5 fruit fly cellular contexts compared by ENCODE assay signal in genomic region chrX:1370104-1370802, dm6.
TF ChIP-seq lines count a peak whose summit lies in the region.

TSS of gene ssx (plus strand) at chrX:1370580.

- no peak for TF ChIP-seq CTCF in whole organism, embryonic (GFP tag; optimal IDR thresholded peaks at IDR 0.05; lab: Kevin White, UChicago)

TF ChIP-seq in whole organism, adult, 20 proteins besides CTCF, POLR2A, EP300 and RAD21:
- TF ChIP-seq CG14711 (tag; optimal IDR thresholded peaks at IDR 0.05; lab: Kevin White, UChicago) (peak; percentile 24), toe (GFP tag; optimal IDR thresholded peaks at IDR 0.05; lab: Kevin White, UChicago) (no peak), cic (GFP tag; optimal IDR thresholded peaks at IDR 0.05; lab: Kevin White, UChicago) (no peak), cnc (optimal IDR thresholded peaks at IDR 0.05; lab: Kevin White, UChicago) (no peak), CG11617 (GFP tag; optimal IDR thresholded peaks at IDR 0.05; lab: Kevin White, UChicago) (peak; percentile 20), bab1 (GFP tag; optimal IDR thresholded peaks at IDR 0.05; lab: Kevin White, UChicago) (peak; percentile 57), tj (GFP tag; optimal IDR thresholded peaks at IDR 0.05; lab: Kevin White, UChicago) (peak; percentile 62), Crg-1 (GFP tag; optimal IDR thresholded peaks at IDR 0.05; lab: Kevin White, UChicago) (peak; percentile 50), CG7101 (tag; optimal IDR thresholded peaks at IDR 0.05; lab: Kevin White, UChicago) (peak; percentile 53), Mnt (GFP tag; optimal IDR thresholded peaks at IDR 0.05; lab: Kevin White, UChicago) (peak; percentile 31), Clk (GFP tag; optimal IDR thresholded peaks at IDR 0.05; lab: Kevin White, UChicago) (no peak)
TF ChIP-seq in whole organism, adult: peak in this region for 7.

TF ChIP-seq in whole organism, embryonic, 481 proteins besides CTCF, POLR2A, EP300 and RAD21 (continues in another document):
- TF ChIP-seq HHEX (GFP tag; optimal IDR thresholded peaks at IDR 0.05; lab: Kevin White, UChicago) (no peak), tin (GFP tag; optimal IDR thresholded peaks at IDR 0.05; lab: Kevin White, UChicago) (peak; percentile 45), CG3726 (GFP tag; IDR thresholded peaks at IDR 0.05; lab: Robert Waterston, UW) (no peak), CG15601 (tag; optimal IDR thresholded peaks at IDR 0.05; lab: Kevin White, UChicago) (peak; percentile 58), nmo (GFP tag; optimal IDR thresholded peaks at IDR 0.05; lab: Kevin White, UChicago) (peak; percentile 19), her (GFP tag; optimal IDR thresholded peaks at IDR 0.05; lab: Kevin White, UChicago) (no peak), Lhr (GFP tag; optimal IDR thresholded peaks at IDR 0.05; lab: Kevin White, UChicago) (peak; percentile 15), CG32767 (GFP tag; IDR thresholded peaks at IDR 0.05; lab: Robert Waterston, UW) (0 out of 2 replicates have a peak, but pooled peaks have one; percentile 35), gce (GFP tag; IDR thresholded peaks at IDR 0.05; lab: Robert Waterston, UW) (no peak), CG17328 (GFP tag; IDR thresholded peaks at IDR 0.05; lab: Robert Waterston, UW) (peak; percentile 36; the same call in 1 of the 2 replicates), CG2129 (GFP tag; IDR thresholded peaks at IDR 0.05; lab: Robert Waterston, UW; ENCODE audit: partially characterized antibody) (peak; percentile 43; the same call in 1 of the 2 replicates), CG7786 (GFP tag; optimal IDR thresholded peaks at IDR 0.05; lab: Kevin White, UChicago) (no peak), YL-1 (GFP tag; optimal IDR thresholded peaks at IDR 0.05; lab: Kevin White, UChicago) (peak; percentile 60), Stat92E (GFP tag; optimal IDR thresholded peaks at IDR 0.05; lab: Kevin White, UChicago) (no peak), mld (GFP tag; IDR thresholded peaks at IDR 0.05; lab: Robert Waterston, UW; ENCODE audit: partially characterized antibody) (peak; percentile 82), ken (GFP tag; IDR thresholded peaks at IDR 0.05; lab: Robert Waterston, UW) (peak; percentile 11; the same call in 1 of the 3 replicates), gsb (GFP tag; IDR thresholded peaks at IDR 0.05; lab: Robert Waterston, UW) (no peak), Hand (GFP tag; optimal IDR thresholded peaks at IDR 0.05; lab: Kevin White, UChicago) (no peak), Mad (GFP tag; optimal IDR thresholded peaks at IDR 0.05; lab: Kevin White, UChicago) (peak; percentile 10)

TF ChIP-seq in whole organism, prepupa, 60 proteins besides CTCF, POLR2A, EP300 and RAD21 (continues in another document):
- TF ChIP-seq CG7368 (GFP tag; optimal IDR thresholded peaks at IDR 0.05; lab: Kevin White, UChicago) (peak; percentile 28), Ets21C (GFP tag; optimal IDR thresholded peaks at IDR 0.05; lab: Kevin White, UChicago) (no peak), vri (GFP tag; optimal IDR thresholded peaks at IDR 0.05; lab: Kevin White, UChicago) (no peak), fkh (GFP tag; optimal IDR thresholded peaks at IDR 0.05; lab: Kevin White, UChicago) (no peak), Eip75B (GFP tag; optimal IDR thresholded peaks at IDR 0.05; lab: Kevin White, UChicago) (no peak), CG6163 (GFP tag; IDR thresholded peaks at IDR 0.05; lab: Robert Waterston, UW) (peak; percentile 62), CG1621 (tag; optimal IDR thresholded peaks at IDR 0.05; lab: Kevin White, UChicago) (peak; percentile 37), CG6808 (GFP tag; optimal IDR thresholded peaks at IDR 0.05; lab: Kevin White, UChicago) (no peak), esn (GFP tag; optimal IDR thresholded peaks at IDR 0.05; lab: Kevin White, UChicago) (peak; percentile 69), spab (GFP tag; optimal IDR thresholded peaks at IDR 0.05; lab: Kevin White, UChicago) (no peak), CG31627 (GFP tag; optimal IDR thresholded peaks at IDR 0.05; lab: Kevin White, UChicago) (peak; percentile 67), CG8632 (GFP tag; optimal IDR thresholded peaks at IDR 0.05; lab: Kevin White, UChicago) (peak; percentile 41), CG9139 (GFP tag; optimal IDR thresholded peaks at IDR 0.05; lab: Kevin White, UChicago) (no peak), acj6 (GFP tag; optimal IDR thresholded peaks at IDR 0.05; lab: Kevin White, UChicago) (no peak), CG3919 (GFP tag; optimal IDR thresholded peaks at IDR 0.05; lab: Kevin White, UChicago) (peak; percentile 70), CG10631 (GFP tag; optimal IDR thresholded peaks at IDR 0.05; lab: Kevin White, UChicago) (no peak), Blimp-1 (GFP tag; optimal IDR thresholded peaks at IDR 0.05; lab: Kevin White, UChicago) (no peak), Hr4 (GFP tag; optimal IDR thresholded peaks at IDR 0.05; lab: Kevin White, UChicago) (no peak), Hr39 (GFP tag; optimal IDR thresholded peaks at IDR 0.05; lab: Kevin White, UChicago) (no peak), Ets96B (tag; optimal IDR thresholded peaks at IDR 0.05; lab: Kevin White, UChicago) (peak; percentile 28), topi (GFP tag; optimal IDR thresholded peaks at IDR 0.05; lab: Kevin White, UChicago) (peak; percentile 57), Smox (GFP tag; optimal IDR thresholded peaks at IDR 0.05; lab: Kevin White, UChicago) (no peak)

TF ChIP-seq in whole organism, pupa, 21 proteins besides CTCF, POLR2A, EP300 and RAD21:
- peak; percentile 12 for TF ChIP-seq CG9948 (tag; optimal IDR thresholded peaks at IDR 0.05; lab: Kevin White, UChicago)
- no peak for TF ChIP-seq D1 (tag; optimal IDR thresholded peaks at IDR 0.05; lab: Kevin White, UChicago)
- peak; percentile 32; the same call in 1 of the 2 replicates for TF ChIP-seq CG32121 (GFP tag; IDR thresholded peaks at IDR 0.05; lab: Robert Waterston, UW)
- no peak for TF ChIP-seq CG14655 (GFP tag; optimal IDR thresholded peaks at IDR 0.05; lab: Kevin White, UChicago)
- peak; percentile 30 for TF ChIP-seq CG8301 (tag; optimal IDR thresholded peaks at IDR 0.05; lab: Kevin White, UChicago)
- no peak for TF ChIP-seq gl (tag; optimal IDR thresholded peaks at IDR 0.05; lab: Kevin White, UChicago)
- TF ChIP-seq CG4496 (GFP tag; IDR thresholded peaks at IDR 0.05; lab: Robert Waterston, UW): peak; percentile 79; the same call in 2 of the 3 replicates
- TF ChIP-seq Pif1B (GFP tag; optimal IDR thresholded peaks at IDR 0.05; lab: Kevin White, UChicago): no peak
- TF ChIP-seq fd96Ca (GFP tag; IDR thresholded peaks at IDR 0.05; lab: Robert Waterston, UW): peak; percentile 38; the same call in 1 of the 3 replicates
- TF ChIP-seq CG15710 (tag; optimal IDR thresholded peaks at IDR 0.05; lab: Kevin White, UChicago): peak; percentile 29
- no peak for TF ChIP-seq CG13204 (GFP tag; optimal IDR thresholded peaks at IDR 0.05; lab: Kevin White, UChicago)
- TF ChIP-seq Snoo (tag; optimal IDR thresholded peaks at IDR 0.05; lab: Kevin White, UChicago): peak; percentile 43
- TF ChIP-seq Pif1A (GFP tag; optimal IDR thresholded peaks at IDR 0.05; lab: Kevin White, UChicago): no peak
- TF ChIP-seq CG10348 (GFP tag; IDR thresholded peaks at IDR 0.05; lab: Robert Waterston, UW): no peak
- no peak; the same call in 1 of the 2 replicates for TF ChIP-seq rn (GFP tag; IDR thresholded peaks at IDR 0.05; lab: Robert Waterston, UW)
- TF ChIP-seq CG17806 (tag; optimal IDR thresholded peaks at IDR 0.05; lab: Kevin White, UChicago): peak; percentile 34
- TF ChIP-seq Ets98B (GFP tag; IDR thresholded peaks at IDR 0.05; lab: Robert Waterston, UW): peak; percentile 62
- peak; percentile 47 for TF ChIP-seq CG12605 (GFP tag; IDR thresholded peaks at IDR 0.05; lab: Robert Waterston, UW)
- no peak for TF ChIP-seq EcR (GFP tag; optimal IDR thresholded peaks at IDR 0.05; lab: Kevin White, UChicago)
- peak; percentile 24 for TF ChIP-seq CG8159 (tag; optimal IDR thresholded peaks at IDR 0.05; lab: Kevin White, UChicago)
- no peak for TF ChIP-seq CG34367 (tag; optimal IDR thresholded peaks at IDR 0.05; lab: Kevin White, UChicago)

TF ChIP-seq in whole organism, wandering third instar larva, 38 proteins besides CTCF, POLR2A, EP300 and RAD21 (continues in another document):
- TF ChIP-seq Hr83 (GFP tag; optimal IDR thresholded peaks at IDR 0.05; lab: Kevin White, UChicago; ENCODE audit: poor library complexity, severe bottlenecking) (peak; percentile 3), N (GFP tag; optimal IDR thresholded peaks at IDR 0.05; lab: Kevin White, UChicago) (no peak), Hnf4 (GFP tag; optimal IDR thresholded peaks at IDR 0.05; lab: Kevin White, UChicago) (no peak), h (GFP tag; optimal IDR thresholded peaks at IDR 0.05; lab: Kevin White, UChicago) (peak; percentile 43), brk (GFP tag; optimal IDR thresholded peaks at IDR 0.05; lab: Kevin White, UChicago) (no peak), fru (GFP tag; optimal IDR thresholded peaks at IDR 0.05; lab: Kevin White, UChicago) (peak; percentile 36), Myc (optimal IDR thresholded peaks at IDR 0.05; lab: Kevin White, UChicago) (no peak), CG9705 (GFP tag; optimal IDR thresholded peaks at IDR 0.05; lab: Kevin White, UChicago) (no peak), usp (GFP tag; optimal IDR thresholded peaks at IDR 0.05; lab: Kevin White, UChicago) (no peak), OdsH (GFP tag; optimal IDR thresholded peaks at IDR 0.05; lab: Kevin White, UChicago) (peak; percentile 39), br (GFP tag; optimal IDR thresholded peaks at IDR 0.05; lab: Kevin White, UChicago) (no peak), HLH106 (tag; optimal IDR thresholded peaks at IDR 0.05; lab: Kevin White, UChicago) (peak; percentile 42), tai (GFP tag; optimal IDR thresholded peaks at IDR 0.05; lab: Kevin White, UChicago) (no peak), Sp1 (GFP tag; optimal IDR thresholded peaks at IDR 0.05; lab: Kevin White, UChicago) (peak; percentile 23), ey (GFP tag; optimal IDR thresholded peaks at IDR 0.05; lab: Kevin White, UChicago) (peak; percentile 45), dsf (GFP tag; optimal IDR thresholded peaks at IDR 0.05; lab: Kevin White, UChicago; ENCODE audit: borderline replicate concordance) (no peak), sv (GFP tag; optimal IDR thresholded peaks at IDR 0.05; lab: Kevin White, UChicago) (peak; percentile 41), Dfd (GFP tag; optimal IDR thresholded peaks at IDR 0.05; lab: Kevin White, UChicago) (no peak), Rel (GFP tag; optimal IDR thresholded peaks at IDR 0.05; lab: Kevin White, UChicago) (no peak), Rel (tag; optimal IDR thresholded peaks at IDR 0.05; lab: Kevin White, UChicago) (no peak), Mio (GFP tag; optimal IDR thresholded peaks at IDR 0.05; lab: Kevin White, UChicago) (no peak), Hr78 (GFP tag; optimal IDR thresholded peaks at IDR 0.05; lab: Kevin White, UChicago) (no peak), psq (GFP tag; optimal IDR thresholded peaks at IDR 0.05; lab: Kevin White, UChicago) (peak; percentile 30), jim (GFP tag; optimal IDR thresholded peaks at IDR 0.05; lab: Kevin White, UChicago) (no peak), pan (optimal IDR thresholded peaks at IDR 0.05; lab: Kevin White, UChicago) (no peak), sage (GFP tag; optimal IDR thresholded peaks at IDR 0.05; lab: Kevin White, UChicago) (no peak), lola (GFP tag; optimal IDR thresholded peaks at IDR 0.05; lab: Kevin White, UChicago) (no peak), GATAd (GFP tag; optimal IDR thresholded peaks at IDR 0.05; lab: Kevin White, UChicago) (no peak)
